Fruit fly (Drosophila melanogaster) whole organism, pupa: ENCODE results near the gene CG31789.
A peak's percentile ranks its signal among the peaks of the same experiment; 100 is the strongest.

ENCODE experiments used
- CG10348 ChIP-seq: fragments of 200-800 bp; sonication (Bioruptor generic); IDR thresholded peaks from 2 replicates; pipeline ENCODE4 v1.3.6; 2022; ENCODE audit warnings: missing biosample characterization, missing genetic modification characterization
- CG13204 ChIP-seq: fragments of 200-800 bp; sonication (Bioruptor generic); optimal IDR thresholded peaks from 2 replicates; lab custom pipeline; 2018; ENCODE audit warnings: missing biosample characterization, mild to moderate bottlenecking, missing genetic modification characterization, moderate library complexity
- CG15710 ChIP-seq: fragments of 200-800 bp; sonication (Bioruptor generic); optimal IDR thresholded peaks from 2 replicates; lab custom pipeline; 2018; ENCODE audit warnings: missing biosample characterization, mild to moderate bottlenecking, missing genetic modification characterization, moderate library complexity
- CG17806 ChIP-seq: fragments of 200-800 bp; sonication (Bioruptor generic); optimal IDR thresholded peaks from 2 replicates; lab custom pipeline; 2018; ENCODE audit warnings: missing biosample characterization, mild to moderate bottlenecking, missing genetic modification characterization, moderate library complexity
- CG34367 ChIP-seq: fragments of 200-800 bp; sonication (Bioruptor generic); optimal IDR thresholded peaks from 2 replicates; lab custom pipeline; 2018; ENCODE audit warnings: missing biosample characterization, mild to moderate bottlenecking, missing genetic modification characterization
- CG4496 ChIP-seq: fragments of 200-800 bp; sonication (Bioruptor generic); IDR thresholded peaks from 3 replicates; pipeline ENCODE4 v1.3.6; 2022; ENCODE audit warnings: missing biosample characterization, missing genetic modification characterization
- CG8301 ChIP-seq: fragments of 200-800 bp; sonication (Bioruptor generic); optimal IDR thresholded peaks from 2 replicates; lab custom pipeline; 2018; ENCODE audit warnings: missing biosample characterization, mild to moderate bottlenecking, missing genetic modification characterization
- CG9948 ChIP-seq: fragments of 200-800 bp; sonication (Bioruptor generic); optimal IDR thresholded peaks from 2 replicates; lab custom pipeline; 2018; ENCODE audit warnings: missing biosample characterization, mild to moderate bottlenecking, missing genetic modification characterization, moderate library complexity
- EcR ChIP-seq: fragments of 200-800 bp; sonication (Bioruptor generic); optimal IDR thresholded peaks from 3 replicates; lab custom pipeline; 2019; ENCODE audit warnings: missing biosample characterization, missing genetic modification characterization, mild to moderate bottlenecking, moderate library complexity, missing genetic modification reagents
- Ets98B ChIP-seq: fragments of 200-800 bp; sonication (Bioruptor generic); IDR thresholded peaks from 2 replicates; pipeline ENCODE4 v1.3.6; 2022; ENCODE audit warnings: missing biosample characterization, missing genetic modification characterization
- Snoo ChIP-seq: fragments of 200-800 bp; sonication (Bioruptor generic); optimal IDR thresholded peaks from 3 replicates; lab custom pipeline; 2017; ENCODE audit warnings: missing biosample characterization, mild to moderate bottlenecking, missing genetic modification characterization, inconsistent platforms
- fd96Ca ChIP-seq: fragments of 200-800 bp; sonication (Bioruptor generic); IDR thresholded peaks from 3 replicates; pipeline ENCODE4 v1.3.6; 2022; ENCODE audit warnings: missing biosample characterization, missing genetic modification characterization
- gl ChIP-seq: fragments of 200-800 bp; sonication (Bioruptor generic); optimal IDR thresholded peaks from 2 replicates; lab custom pipeline; 2018; ENCODE audit warnings: missing biosample characterization, mild to moderate bottlenecking, missing genetic modification characterization
- rn ChIP-seq: fragments of 200-800 bp; sonication (Bioruptor generic); IDR thresholded peaks from 2 replicates; pipeline ENCODE4 v1.3.6; 2022; ENCODE audit warnings: missing biosample characterization, missing genetic modification characterization

DNA sequence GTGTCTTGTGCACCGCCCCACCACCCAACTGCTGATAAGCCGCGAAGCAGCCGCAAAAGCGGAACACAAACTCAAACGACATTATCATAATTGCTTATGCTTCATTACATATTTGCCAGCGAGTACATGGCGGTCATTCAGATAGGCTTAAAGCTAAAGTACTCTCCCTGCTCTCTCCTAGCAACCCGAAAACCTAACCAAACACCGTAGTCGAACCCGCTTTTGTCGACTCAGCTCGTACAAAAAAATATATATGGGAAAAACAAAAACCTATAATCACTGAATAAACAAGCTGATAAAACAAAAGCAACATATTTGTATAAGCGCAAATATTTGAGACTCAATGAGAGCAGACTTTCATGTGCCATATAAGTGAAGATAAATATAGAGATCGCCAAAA, 21.3 kb downstream of the CG31789 start:
- TF ChIP-seq CG4496 (GFP tag; lab: Robert Waterston, UW) = no peak
- no peak for TF ChIP-seq CG34367 (tag; lab: Kevin White, UChicago)
- TF ChIP-seq CG17806 (tag; lab: Kevin White, UChicago) = no peak
- no peak for TF ChIP-seq CG13204
- no peak for TF ChIP-seq CG9948 (tag; lab: Kevin White, UChicago)
- no peak for TF ChIP-seq CG8301 (tag; lab: Kevin White, UChicago)
- TF ChIP-seq rn (GFP tag; lab: Robert Waterston, UW) = no peak
- TF ChIP-seq Snoo (tag; lab: Kevin White, UChicago) = peak; percentile 8
- TF ChIP-seq EcR (GFP tag; lab: Kevin White, UChicago) = no peak
- TF ChIP-seq Ets98B (GFP tag; lab: Robert Waterston, UW) = no peak
- TF ChIP-seq fd96Ca (GFP tag; lab: Robert Waterston, UW) = no peak
- no peak for TF ChIP-seq CG15710 (tag; lab: Kevin White, UChicago)
- TF ChIP-seq gl (tag; lab: Kevin White, UChicago) = no peak
- TF ChIP-seq CG10348 (GFP tag; lab: Robert Waterston, UW) = no peak
